Worm (Caenorhabditis elegans): ENCODE data around the gene Y97E10AR.2.

- TF ChIP-seq hnd-1 (tag; optimal IDR thresholded peaks at IDR 0.05) (no peak), tra-4 (tag; optimal IDR thresholded peaks at IDR 0.05) (no peak), ama-1 (optimal IDR thresholded peaks at IDR 0.05) (no peak), scrt-1 (GFP tag; IDR thresholded peaks at IDR 0.05) (no peak), ceh-36 (tag; optimal IDR thresholded peaks at IDR 0.05) (no peak), aly-1 (tag; optimal IDR thresholded peaks at IDR 0.05) (no peak), pes-1 (GFP tag; IDR thresholded peaks at IDR 0.05) (no peak), sea-1 (GFP tag; conservative IDR thresholded peaks at IDR 0.05) (no peak), hmbx-1 (tag; optimal IDR thresholded peaks at IDR 0.05) (no peak)
These were observed 16.1 kb downstream of the Y97E10AR.2 start, which contains the start of gene rpb-9 for ce11 chrV:8012032-8012431.
